Worm (Caenorhabditis elegans) whole organism, L1 larva: ENCODE data around the gene gst-37.
A peak's percentile ranks its signal among the peaks of the same experiment; 100 is the strongest.

Experiments
- C34B4.2 ChIP-seq: sonication (generic microtip); optimal IDR thresholded peaks from 2 replicates; lab custom pipeline; 2017; ENCODE audit warnings: mild to moderate bottlenecking, missing genetic modification characterization, missing compliant biosample characterization
- F16B12.6 ChIP-seq: fragments of 150-350 bp; optimal IDR thresholded peaks from 2 replicates; lab custom pipeline; 2014; ENCODE audit warnings: missing biosample characterization, missing genetic modification characterization
- Y116A8C.19 ChIP-seq: sonication (generic microtip); optimal IDR thresholded peaks from 2 replicates; lab custom pipeline; 2016; ENCODE audit warnings: missing compliant biosample characterization, missing genetic modification characterization, borderline replicate concordance
- aha-1 ChIP-seq: fragments of 150-350 bp; optimal IDR thresholded peaks from 2 replicates; lab custom pipeline; 2014; ENCODE audit warnings: missing biosample characterization, missing genetic modification characterization
- alr-1 ChIP-seq: fragments of 200-800 bp; sonication (Bioruptor generic); optimal IDR thresholded peaks from 2 replicates; lab custom pipeline; 2018; ENCODE audit warnings: borderline replicate concordance, mild to moderate bottlenecking, missing genetic modification characterization, missing compliant biosample characterization
- aly-2 ChIP-seq: fragments of 150-350 bp; optimal IDR thresholded peaks from 2 replicates; lab custom pipeline; 2014; ENCODE audit warnings: missing biosample characterization, missing genetic modification characterization
- ama-1 ChIP-seq: fragments of 150-350 bp; optimal IDR thresholded peaks from 2 replicates; lab custom pipeline; 2014
- blmp-1 ChIP-seq: fragments of 150-350 bp; optimal IDR thresholded peaks from 2 replicates; lab custom pipeline; 2014; ENCODE audit warnings: missing biosample characterization, missing genetic modification characterization
- ceh-63 ChIP-seq: fragments of 200-800 bp; sonication (Bioruptor generic); optimal IDR thresholded peaks from 2 replicates; lab custom pipeline; 2018; ENCODE audit warnings: mild to moderate bottlenecking, missing genetic modification characterization, missing compliant biosample characterization
- ceh-88 ChIP-seq: fragments of 200-800 bp; sonication (Bioruptor generic); IDR thresholded peaks from 2 replicates; pipeline ENCODE4 v1.3.6; 2022; ENCODE audit warnings: missing genetic modification characterization, missing compliant biosample characterization
- ceh-90 ChIP-seq: sonication (generic microtip); optimal IDR thresholded peaks from 2 replicates; lab custom pipeline; 2016; ENCODE audit warnings: missing genetic modification characterization, missing compliant biosample characterization
- dpl-1 ChIP-seq, 3 experiments: fragments of 150-350 bp in 2 of 3; sonication (generic microtip) in 1 of 3; optimal IDR thresholded peaks; 2 replicates each; lab custom pipeline; 2014 to 2017; ENCODE audit warnings: missing biosample characterization in 3 of 3, missing genetic modification characterization in 3 of 3, missing genetic modification reagents in 3 of 3
- dsc-1 ChIP-seq: sonication (generic microtip); optimal IDR thresholded peaks from 2 replicates; lab custom pipeline; 2016; ENCODE audit warnings: mild to moderate bottlenecking, missing genetic modification characterization, missing compliant biosample characterization
- efl-3 ChIP-seq: fragments of 200-800 bp; sonication (Bioruptor generic); optimal IDR thresholded peaks from 2 replicates; lab custom pipeline; 2018; ENCODE audit warnings: mild to moderate bottlenecking, missing genetic modification characterization, missing compliant biosample characterization
- egl-13 ChIP-seq: sonication (generic microtip); optimal IDR thresholded peaks from 2 replicates; lab custom pipeline; 2016; ENCODE audit warnings: missing genotype, missing genetic modification reagents, missing genetic modification characterization, missing compliant biosample characterization
- egl-27 ChIP-seq, 2 experiments: fragments of 150-350 bp in 1 of 2; sonication (generic microtip); optimal IDR thresholded peaks; 3 replicates each; lab custom pipeline; 2017 to 2018; ENCODE audit warnings: missing biosample characterization in 2 of 2, missing genetic modification characterization in 2 of 2, missing genetic modification reagents in 2 of 2
- elt-2 ChIP-seq: sonication (generic microtip); optimal IDR thresholded peaks from 2 replicates; lab custom pipeline; 2016; ENCODE audit warnings: missing genetic modification characterization, mild to moderate bottlenecking, inconsistent platforms, missing compliant biosample characterization, missing genetic modification reagents
- fkh-4 ChIP-seq: sonication (generic microtip); optimal IDR thresholded peaks from 2 replicates; lab custom pipeline; 2016; ENCODE audit warnings: missing compliant biosample characterization, missing genetic modification characterization, borderline replicate concordance
- fos-1 ChIP-seq: fragments of 150-350 bp; optimal IDR thresholded peaks from 2 replicates; lab custom pipeline; 2014; ENCODE audit warnings: missing biosample characterization, missing genetic modification characterization
- grh-1 ChIP-seq: fragments of 200-800 bp; sonication (Bioruptor generic); IDR thresholded peaks from 2 replicates; pipeline ENCODE4 v1.3.6; 2022; ENCODE audit warnings: missing genetic modification reagents, missing genetic modification characterization, missing compliant biosample characterization
- hlh-17 ChIP-seq: fragments of 200-800 bp; sonication (Bioruptor generic); optimal IDR thresholded peaks from 2 replicates; lab custom pipeline; 2018; ENCODE audit warnings: missing genetic modification characterization, mild to moderate bottlenecking, missing compliant biosample characterization, moderate library complexity, borderline replicate concordance
- hlh-4 ChIP-seq: sonication (generic microtip); optimal IDR thresholded peaks from 2 replicates; lab custom pipeline; 2016; ENCODE audit warnings: mild to moderate bottlenecking, missing genetic modification characterization, missing compliant biosample characterization
- hpl-2 ChIP-seq: fragments of 150-350 bp; optimal IDR thresholded peaks from 2 replicates; lab custom pipeline; 2014; ENCODE audit warnings: missing biosample characterization, missing genetic modification reagents, missing genetic modification characterization
- jun-1 ChIP-seq: fragments of 150-350 bp; optimal IDR thresholded peaks from 2 replicates; lab custom pipeline; 2014; ENCODE audit warnings: missing biosample characterization, missing genetic modification reagents, missing genetic modification characterization
- lin-13 ChIP-seq: fragments of 150-350 bp; optimal IDR thresholded peaks from 2 replicates; lab custom pipeline; 2014; ENCODE audit warnings: missing biosample characterization, missing genetic modification reagents, missing genetic modification characterization
- lin-35 ChIP-seq, 2 experiments: fragments of 150-350 bp; optimal IDR thresholded peaks; 2 replicates each; lab custom pipeline; 2014; ENCODE audit warnings: missing biosample characterization in 2 of 2, missing genetic modification characterization in 2 of 2, missing genetic modification reagents in 2 of 2
- lin-39 ChIP-seq: fragments of 150-350 bp; optimal IDR thresholded peaks from 2 replicates; lab custom pipeline; 2014; ENCODE audit warnings: missing biosample characterization, missing genetic modification reagents, missing genetic modification characterization
- lir-3 ChIP-seq: sonication (generic microtip); optimal IDR thresholded peaks from 2 replicates; lab custom pipeline; 2016; ENCODE audit warnings: mild to moderate bottlenecking, missing genetic modification characterization, moderate library complexity, missing compliant biosample characterization; ENCODE audit not compliant: poor library complexity
- lsy-2 ChIP-seq, 2 experiments: fragments of 150-350 bp; optimal IDR thresholded peaks; 2 replicates each; lab custom pipeline; 2014; ENCODE audit warnings: missing biosample characterization in 2 of 2, missing genetic modification characterization in 2 of 2
- mdl-1 ChIP-seq, 2 experiments: fragments of 150-350 bp; optimal IDR thresholded peaks; 2 replicates each; lab custom pipeline; 2014 to 2017; ENCODE audit warnings: missing biosample characterization in 2 of 2, missing genetic modification characterization in 2 of 2, inconsistent platforms in 1 of 2
- mep-1 ChIP-seq: fragments of 150-350 bp; optimal IDR thresholded peaks from 2 replicates; lab custom pipeline; 2014; ENCODE audit warnings: missing biosample characterization, missing genetic modification characterization
- nhr-11 ChIP-seq: fragments of 150-350 bp; optimal IDR thresholded peaks from 2 replicates; lab custom pipeline; 2014; ENCODE audit warnings: missing biosample characterization, missing genetic modification characterization
- nhr-20 ChIP-seq: sonication (generic microtip); optimal IDR thresholded peaks from 2 replicates; lab custom pipeline; 2016; ENCODE audit warnings: mild to moderate bottlenecking, missing genetic modification characterization, missing compliant biosample characterization
- nhr-237 ChIP-seq: fragments of 150-350 bp; optimal IDR thresholded peaks from 2 replicates; lab custom pipeline; 2014; ENCODE audit warnings: missing biosample characterization, missing genetic modification characterization
- nhr-28 ChIP-seq: fragments of 150-350 bp; optimal IDR thresholded peaks from 2 replicates; lab custom pipeline; 2014; ENCODE audit warnings: missing biosample characterization, missing genetic modification characterization
- nhr-47 ChIP-seq: sonication (generic microtip); optimal IDR thresholded peaks from 2 replicates; lab custom pipeline; 2016; ENCODE audit warnings: mild to moderate bottlenecking, missing genetic modification characterization, moderate library complexity, missing compliant biosample characterization
- nhr-84 ChIP-seq: sonication (generic microtip); optimal IDR thresholded peaks from 2 replicates; lab custom pipeline; 2017; ENCODE audit warnings: missing biosample characterization, missing genetic modification characterization
- nhr-85 ChIP-seq: sonication (generic microtip); peaks from one replicate; lab custom pipeline; 2016; ENCODE audit warnings: missing genetic modification characterization, inconsistent platforms, missing compliant biosample characterization
- pax-3 ChIP-seq: fragments of 200-800 bp; sonication (Bioruptor generic); optimal IDR thresholded peaks from 2 replicates; lab custom pipeline; 2018; ENCODE audit warnings: mild to moderate bottlenecking, missing genetic modification characterization, moderate library complexity, missing compliant biosample characterization
- pqm-1 ChIP-seq: sonication (generic microtip); optimal IDR thresholded peaks from 3 replicates; lab custom pipeline; 2017; ENCODE audit warnings: missing biosample characterization, missing genetic modification characterization
- rnt-1 ChIP-seq: sonication (generic microtip); optimal IDR thresholded peaks from 2 replicates; lab custom pipeline; 2016; ENCODE audit warnings: mild to moderate bottlenecking, missing genetic modification characterization, moderate library complexity, missing compliant biosample characterization
- skn-1 ChIP-seq: fragments of 150-350 bp; optimal IDR thresholded peaks from 2 replicates; lab custom pipeline; 2014; ENCODE audit warnings: missing biosample characterization, missing genetic modification characterization
- sptf-1 ChIP-seq: fragments of 150-350 bp; optimal IDR thresholded peaks from 2 replicates; lab custom pipeline; 2014; ENCODE audit warnings: missing biosample characterization, missing genetic modification characterization
- tbx-2 ChIP-seq: sonication (generic microtip); optimal IDR thresholded peaks from 2 replicates; lab custom pipeline; 2016; ENCODE audit warnings: missing genetic modification characterization, missing compliant biosample characterization
- tlp-1 ChIP-seq: fragments of 150-350 bp; optimal IDR thresholded peaks from 2 replicates; lab custom pipeline; 2014; ENCODE audit warnings: missing biosample characterization, missing genetic modification characterization
- unc-62 ChIP-seq: fragments of 150-350 bp; optimal IDR thresholded peaks from 2 replicates; lab custom pipeline; 2014; ENCODE audit warnings: missing biosample characterization, missing genetic modification reagents, missing genetic modification characterization
- unc-86 ChIP-seq: sonication (generic microtip); optimal IDR thresholded peaks from 2 replicates; lab custom pipeline; 2016; ENCODE audit warnings: missing genetic modification characterization, missing compliant biosample characterization
- unc-98 ChIP-seq: fragments of 200-800 bp; sonication (Bioruptor generic); IDR thresholded peaks from 2 replicates; pipeline ENCODE4 v1.3.6; 2022; ENCODE audit warnings: missing genetic modification characterization, missing compliant biosample characterization
- xbp-1 ChIP-seq: sonication (generic microtip); optimal IDR thresholded peaks from 2 replicates; lab custom pipeline; 2016; ENCODE audit warnings: missing genetic modification characterization, missing compliant biosample characterization
- zag-1 ChIP-seq: fragments of 150-350 bp; optimal IDR thresholded peaks from 2 replicates; lab custom pipeline; 2014; ENCODE audit warnings: missing biosample characterization, missing genetic modification characterization
- ztf-4 ChIP-seq: fragments of 150-350 bp; optimal IDR thresholded peaks from 2 replicates; lab custom pipeline; 2014; ENCODE audit warnings: missing biosample characterization, missing genetic modification characterization

Gene gst-37

ce11 chrV:1911102-1911501 lies 10.3 kb upstream of the gst-37 start, which contains the start of gene Y32G9A.3:
Y32G9A.3 (plus strand) TSS chrV:1911402.
- TF ChIP-seq xbp-1 (tag; lab: Kevin White, UChicago) (no peak), Y116A8C.19 (no peak), hlh-4 (tag; lab: Kevin White, UChicago) (no peak), rnt-1 (tag; lab: Kevin White, UChicago) (no peak), aly-2 (tag; lab: Kevin White, UChicago) (no peak), blmp-1 (tag; lab: Kevin White, UChicago) (no peak), unc-98 (GFP tag; lab: Robert Waterston, UW) (no peak)

- TF ChIP-seq grh-1 = no peak
- no peak for TF ChIP-seq ceh-88 (GFP tag; lab: Robert Waterston, UW)
- TF ChIP-seq rnt-1 (tag; lab: Kevin White, UChicago) = peak; percentile 45
- TF ChIP-seq nhr-28 = no peak
- TF ChIP-seq unc-62 (GFP tag; lab: Kevin White, UChicago) = no peak
- TF ChIP-seq C34B4.2 (tag; lab: Kevin White, UChicago) = no peak
- TF ChIP-seq fos-1 (tag; lab: Kevin White, UChicago) = no peak
- TF ChIP-seq alr-1 = no peak
- no peak for TF ChIP-seq jun-1
- no peak for TF ChIP-seq ceh-90 (tag; lab: Kevin White, UChicago)
- no peak for TF ChIP-seq ceh-63 (GFP tag; lab: Kevin White, UChicago)
- TF ChIP-seq ztf-4 = no peak
- TF ChIP-seq aha-1 (tag; lab: Kevin White, UChicago) = no peak
- TF ChIP-seq tlp-1 (tag; lab: Kevin White, UChicago) = no peak
- peak; percentile 68 for TF ChIP-seq nhr-85 (tag; lab: Kevin White, UChicago)
- TF ChIP-seq nhr-20 (tag; lab: Kevin White, UChicago) = peak; percentile 49
- TF ChIP-seq elt-2 = no peak
- no peak for TF ChIP-seq mep-1
- TF ChIP-seq blmp-1 (tag; lab: Kevin White, UChicago) = peak; percentile 81
- TF ChIP-seq egl-13 (tag; lab: Kevin White, UChicago) = no peak
- TF ChIP-seq egl-27 (tag; optimal IDR thresholded peaks at IDR 0.05; lab: Kevin White, UChicago) = no peak
- TF ChIP-seq ama-1 (lab: Kevin White, UChicago) = no peak
- no peak for TF ChIP-seq nhr-237 (tag; lab: Kevin White, UChicago)
- TF ChIP-seq zag-1 (tag; lab: Kevin White, UChicago) = no peak
- TF ChIP-seq skn-1 (tag; lab: Kevin White, UChicago) = peak; percentile 43
- TF ChIP-seq dpl-1 (GFP tag; optimal IDR thresholded peaks at IDR 0.05; lab: Kevin White, UChicago) = peak; percentile 43 to 62 (median 61)
- TF ChIP-seq tbx-2 (tag; lab: Kevin White, UChicago) = peak; percentile 32
- TF ChIP-seq lin-39 (tag; lab: Kevin White, UChicago) = no peak
- TF ChIP-seq nhr-11 (tag; lab: Kevin White, UChicago) = no peak
- TF ChIP-seq hlh-17 = no peak
- TF ChIP-seq lin-35 (GFP tag; optimal IDR thresholded peaks at IDR 0.05; lab: Kevin White, UChicago) = peak; percentile 51 to 78
- no peak for TF ChIP-seq lir-3 (tag; lab: Kevin White, UChicago)
- TF ChIP-seq dsc-1 (tag; lab: Kevin White, UChicago) = peak; percentile 20
- TF ChIP-seq unc-86 = no peak
- no peak for TF ChIP-seq F16B12.6 (tag; lab: Kevin White, UChicago)
- TF ChIP-seq pqm-1 (tag; lab: Kevin White, UChicago) = no peak
- no peak for TF ChIP-seq mdl-1 (tag; optimal IDR thresholded peaks at IDR 0.05; lab: Kevin White, UChicago)
- TF ChIP-seq lsy-2 (tag; optimal IDR thresholded peaks at IDR 0.05; lab: Kevin White, UChicago) = peak in 1 of 2 experiments; percentile 72
- no peak for TF ChIP-seq Y116A8C.19
- no peak for TF ChIP-seq fkh-4
- TF ChIP-seq nhr-84 (tag; lab: Kevin White, UChicago) = no peak
- TF ChIP-seq nhr-47 (tag; lab: Kevin White, UChicago) = no peak
- no peak for TF ChIP-seq sptf-1
- peak; percentile 35 for TF ChIP-seq lin-13
- TF ChIP-seq aly-2 (tag; lab: Kevin White, UChicago) = no peak
- no peak for TF ChIP-seq pax-3
- TF ChIP-seq efl-3 (GFP tag; lab: Kevin White, UChicago) = no peak
- TF ChIP-seq hpl-2 = no peak
These were observed 3.3 kb upstream of the gst-37 start, which contains the start of gene Y32G9A.2 for ce11 chrV:1918030-1918559. Y32G9A.2 (plus strand) TSS chrV:1918509.
